Fruit fly (Drosophila melanogaster): ENCODE results near the gene CG43774.

CG43774 gene

dm6 chr2L:4023312-4023926 lies 15.0 kb downstream of the CG43774 start:
- TF ChIP-seq rn (GFP tag; IDR thresholded peaks at IDR 0.05), result no peak
- no peak for TF ChIP-seq CG15710 (tag; optimal IDR thresholded peaks at IDR 0.05)
- TF ChIP-seq CG17806 (tag; optimal IDR thresholded peaks at IDR 0.05), result no peak
- no peak for TF ChIP-seq EcR (GFP tag; optimal IDR thresholded peaks at IDR 0.05)
- TF ChIP-seq D1 (tag; optimal IDR thresholded peaks at IDR 0.05), result no peak
- TF ChIP-seq Pif1A (GFP tag; optimal IDR thresholded peaks at IDR 0.05), result no peak
- TF ChIP-seq Snoo (tag; optimal IDR thresholded peaks at IDR 0.05), result no peak
- TF ChIP-seq CG8159 (tag; optimal IDR thresholded peaks at IDR 0.05), result no peak
- no peak for TF ChIP-seq CG4496 (GFP tag; IDR thresholded peaks at IDR 0.05)
- TF ChIP-seq CG9948 (tag; optimal IDR thresholded peaks at IDR 0.05), result no peak
- TF ChIP-seq CG13204 (GFP tag; optimal IDR thresholded peaks at IDR 0.05), result no peak
- no peak for TF ChIP-seq CG14655 (GFP tag; optimal IDR thresholded peaks at IDR 0.05)
- TF ChIP-seq CG8301 (tag; optimal IDR thresholded peaks at IDR 0.05), result no peak
- TF ChIP-seq CG12605 (GFP tag; IDR thresholded peaks at IDR 0.05), result no peak
- no peak for TF ChIP-seq CG34367 (tag; optimal IDR thresholded peaks at IDR 0.05)

- TF ChIP-seq CG34367 (tag; optimal IDR thresholded peaks at IDR 0.05), result no peak
- TF ChIP-seq CG4496 (GFP tag; IDR thresholded peaks at IDR 0.05), result peak; percentile 14; the same call in 1 of the 3 replicates
These were observed 16.6 kb downstream of the CG43774 start for dm6 chr2L:4025077-4025476.

dm6 chr2L:4028026-4028425 lies 19.6 kb downstream of the CG43774 start:
- TF ChIP-seq fd96Ca (GFP tag; IDR thresholded peaks at IDR 0.05) (peak; percentile 66), CG34367 (tag; optimal IDR thresholded peaks at IDR 0.05) (peak; percentile 53), Pif1A (GFP tag; optimal IDR thresholded peaks at IDR 0.05) (no peak), Ets98B (GFP tag; IDR thresholded peaks at IDR 0.05) (peak; percentile 16), CG15710 (tag; optimal IDR thresholded peaks at IDR 0.05) (peak; percentile 64), CG9948 (tag; optimal IDR thresholded peaks at IDR 0.05) (peak; percentile 68), CG10348 (GFP tag; IDR thresholded peaks at IDR 0.05) (no peak), CG14655 (GFP tag; optimal IDR thresholded peaks at IDR 0.05) (peak; percentile 61), CG13204 (GFP tag; optimal IDR thresholded peaks at IDR 0.05) (no peak), rn (GFP tag; IDR thresholded peaks at IDR 0.05) (0 out of 2 replicates have a peak, but pooled peaks have one; percentile 21), CG8159 (tag; optimal IDR thresholded peaks at IDR 0.05) (peak; percentile 49), CG32121 (GFP tag; IDR thresholded peaks at IDR 0.05) (no peak), CG4496 (GFP tag; IDR thresholded peaks at IDR 0.05) (peak; percentile 68), gl (tag; optimal IDR thresholded peaks at IDR 0.05) (peak; percentile 24), CG12605 (GFP tag; IDR thresholded peaks at IDR 0.05) (no peak), CG17806 (tag; optimal IDR thresholded peaks at IDR 0.05) (peak; percentile 64), D1 (tag; optimal IDR thresholded peaks at IDR 0.05) (peak; percentile 20), Pif1B (GFP tag; optimal IDR thresholded peaks at IDR 0.05) (peak; percentile 7), CG8301 (tag; optimal IDR thresholded peaks at IDR 0.05) (peak; percentile 39), Snoo (tag; optimal IDR thresholded peaks at IDR 0.05) (no peak), EcR (GFP tag; optimal IDR thresholded peaks at IDR 0.05) (peak; percentile 69)

- TF ChIP-seq CG15710 (tag; optimal IDR thresholded peaks at IDR 0.05) (peak; percentile 8), CG13204 (GFP tag; optimal IDR thresholded peaks at IDR 0.05) (peak; percentile 11), CG8301 (tag; optimal IDR thresholded peaks at IDR 0.05) (no peak), CG34367 (tag; optimal IDR thresholded peaks at IDR 0.05) (no peak), Ets98B (GFP tag; IDR thresholded peaks at IDR 0.05) (no peak), Snoo (tag; optimal IDR thresholded peaks at IDR 0.05) (no peak), CG17806 (tag; optimal IDR thresholded peaks at IDR 0.05) (no peak), CG14655 (GFP tag; optimal IDR thresholded peaks at IDR 0.05) (no peak), CG4496 (GFP tag; IDR thresholded peaks at IDR 0.05) (no peak), CG12605 (GFP tag; IDR thresholded peaks at IDR 0.05) (no peak; the same call in 1 of the 2 replicates), EcR (GFP tag; optimal IDR thresholded peaks at IDR 0.05) (peak; percentile 28), D1 (tag; optimal IDR thresholded peaks at IDR 0.05) (no peak), fd96Ca (GFP tag; IDR thresholded peaks at IDR 0.05) (no peak), CG8159 (tag; optimal IDR thresholded peaks at IDR 0.05) (no peak)
These were observed 20.2 kb downstream of the CG43774 start for dm6 chr2L:4028697-4029096.

dm6 chr2L:4030236-4030943 lies 21.9 kb downstream of the CG43774 start:
- peak; percentile 98 for TF ChIP-seq CG32121 (GFP tag; IDR thresholded peaks at IDR 0.05)
- peak; percentile 24 for TF ChIP-seq gl (tag; optimal IDR thresholded peaks at IDR 0.05)
- TF ChIP-seq CG9948 (tag; optimal IDR thresholded peaks at IDR 0.05), result peak; percentile 69
- peak; percentile 92 for TF ChIP-seq CG12605 (GFP tag; IDR thresholded peaks at IDR 0.05)
- TF ChIP-seq CG13204 (GFP tag; optimal IDR thresholded peaks at IDR 0.05), result no peak
- peak; percentile 59 for TF ChIP-seq CG8159 (tag; optimal IDR thresholded peaks at IDR 0.05)
- TF ChIP-seq CG34367 (tag; optimal IDR thresholded peaks at IDR 0.05), result peak; percentile 48
- peak; percentile 90 for TF ChIP-seq CG10348 (GFP tag; IDR thresholded peaks at IDR 0.05)
- peak; percentile 96 for TF ChIP-seq rn (GFP tag; IDR thresholded peaks at IDR 0.05)
- TF ChIP-seq D1 (tag; optimal IDR thresholded peaks at IDR 0.05), result peak; percentile 50
- TF ChIP-seq EcR (GFP tag; optimal IDR thresholded peaks at IDR 0.05), result no peak
- TF ChIP-seq CG4496 (GFP tag; IDR thresholded peaks at IDR 0.05), result peak; percentile 99
- peak; percentile 97 for TF ChIP-seq CG14655 (GFP tag; optimal IDR thresholded peaks at IDR 0.05)
- peak; percentile 61 for TF ChIP-seq CG15710 (tag; optimal IDR thresholded peaks at IDR 0.05)
- peak; percentile 85 for TF ChIP-seq Pif1B (GFP tag; optimal IDR thresholded peaks at IDR 0.05)
- peak; percentile 10 for TF ChIP-seq Snoo (tag; optimal IDR thresholded peaks at IDR 0.05)
- peak; percentile 90 for TF ChIP-seq Pif1A (GFP tag; optimal IDR thresholded peaks at IDR 0.05)
- peak; percentile 71 for TF ChIP-seq CG17806 (tag; optimal IDR thresholded peaks at IDR 0.05)
- TF ChIP-seq Ets98B (GFP tag; IDR thresholded peaks at IDR 0.05), result peak; percentile 98
- peak; percentile 99 for TF ChIP-seq fd96Ca (GFP tag; IDR thresholded peaks at IDR 0.05)
- peak; percentile 97 for TF ChIP-seq CG8301 (tag; optimal IDR thresholded peaks at IDR 0.05)

Data from whole organism, pupa.